Worm (Caenorhabditis elegans) whole organism, L4/young adult: Measurements from ENCODE around the gene K02E7.12.

Experiments
- W03F9.2 ChIP-seq: fragments of 150-350 bp; optimal IDR thresholded peaks from 2 replicates; lab custom pipeline; 2014; ENCODE audit warnings: missing biosample characterization, missing genetic modification characterization
- dao-5 ChIP-seq: sonication (generic microtip); optimal IDR thresholded peaks from 2 replicates; lab custom pipeline; 2016; ENCODE audit warnings: missing genotype, missing genetic modification characterization, moderate library complexity, missing compliant biosample characterization
- him-1 ChIP-seq: sonication (generic microtip); optimal IDR thresholded peaks from 2 replicates; lab custom pipeline; 2016; ENCODE audit warnings: missing genotype, missing genetic modification reagents, missing genetic modification characterization, missing compliant biosample characterization

ce11 chrII:1070875-1071274 lies at the start of gene K02E7.12:
- TF ChIP-seq W03F9.2 (tag; lab: Kevin White, UChicago) (no peak), him-1 (tag; lab: Kevin White, UChicago) (no peak), dao-5 (tag; lab: Kevin White, UChicago) (no peak)
